Worm (Caenorhabditis elegans): Measurements from ENCODE around the gene pir-1.

ce11 chrII:9176523-9176922 is 577 bp upstream of the pir-1 start:
- TF ChIP-seq daf-12 (tag; optimal IDR thresholded peaks at IDR 0.05): no peak
- TF ChIP-seq ama-1 (optimal IDR thresholded peaks at IDR 0.05): no peak
- no peak for TF ChIP-seq unc-62 (GFP tag; optimal IDR thresholded peaks at IDR 0.05)
- TF ChIP-seq ceh-82 (tag; optimal IDR thresholded peaks at IDR 0.05): no peak
- no peak for TF ChIP-seq sea-2 (GFP tag; optimal IDR thresholded peaks at IDR 0.05)
- TF ChIP-seq nhr-11 (tag; optimal IDR thresholded peaks at IDR 0.05): no peak
- TF ChIP-seq nhr-25 (tag; optimal IDR thresholded peaks at IDR 0.05): no peak

Data from whole organism, L3 larva.